Worm (Caenorhabditis elegans): ENCODE results near the gene cox-6A.

DNA sequence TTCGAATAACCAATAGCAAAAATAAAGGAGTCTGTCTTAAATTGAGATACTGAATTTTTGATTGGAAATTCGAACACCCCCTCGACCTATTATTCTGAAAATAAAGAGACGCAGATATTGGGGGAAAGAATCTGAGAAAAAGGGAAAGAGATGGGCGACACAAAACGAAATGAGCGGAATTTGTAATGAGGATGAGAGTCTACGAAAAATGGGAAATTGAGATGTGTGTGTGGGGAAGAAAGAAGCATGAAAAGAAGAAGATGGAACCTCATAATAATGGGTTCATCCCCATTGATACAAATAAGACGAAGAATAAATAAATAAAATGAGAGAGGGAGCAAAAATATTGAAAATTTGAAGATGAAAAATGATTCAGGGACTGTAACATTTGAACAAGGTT is 4.0 kb downstream of the cox-6A start, which contains the start of gene cah-1:
- no peak for TF ChIP-seq him-1 (tag; optimal IDR thresholded peaks at IDR 0.05)
- TF ChIP-seq dao-5 (tag; optimal IDR thresholded peaks at IDR 0.05): no peak

Measured in whole organism, L4/young adult.